Worm (Caenorhabditis elegans) whole organism, early embryonic: ENCODE measurements around the gene F46B6.2.

Experiments used
- B0310.2 ChIP-seq: sonication (generic microtip); optimal IDR thresholded peaks from 2 replicates; lab custom pipeline; 2016; ENCODE audit warnings: mild to moderate bottlenecking, missing genetic modification characterization, missing compliant biosample characterization
- F13C5.2 ChIP-seq: sonication (generic microtip); optimal IDR thresholded peaks from 2 replicates; lab custom pipeline; 2017; ENCODE audit warnings: mild to moderate bottlenecking, missing genetic modification characterization, inconsistent platforms, missing compliant biosample characterization
- ama-1 ChIP-seq: fragments of 150-350 bp; optimal IDR thresholded peaks from 2 replicates; lab custom pipeline; 2014
- ceh-13 ChIP-seq: fragments of 200-800 bp; sonication (Bioruptor generic); optimal IDR thresholded peaks from 2 replicates; lab custom pipeline; 2018; ENCODE audit warnings: mild to moderate bottlenecking, missing genetic modification characterization, missing compliant biosample characterization
- ceh-36 ChIP-seq: sonication (generic microtip); optimal IDR thresholded peaks from 2 replicates; lab custom pipeline; 2016; ENCODE audit warnings: missing genetic modification characterization, inconsistent platforms, missing compliant biosample characterization
- ets-7 ChIP-seq: sonication (generic microtip); optimal IDR thresholded peaks from 2 replicates; lab custom pipeline; 2016; ENCODE audit warnings: missing genotype, missing genetic modification characterization, missing compliant biosample characterization
- flt-1 ChIP-seq: fragments of 200-800 bp; sonication (Bioruptor generic); IDR thresholded peaks from 2 replicates; pipeline ENCODE4 v1.3.6; 2022; ENCODE audit warnings: missing genetic modification characterization, missing compliant biosample characterization
- hmg-4 ChIP-seq: fragments of 200-800 bp; sonication (Bioruptor generic); optimal IDR thresholded peaks from 2 replicates; lab custom pipeline; 2018; ENCODE audit warnings: mild to moderate bottlenecking, missing genetic modification characterization, missing compliant biosample characterization
- scrt-1 ChIP-seq: fragments of 200-800 bp; sonication (Bioruptor generic); IDR thresholded peaks from 2 replicates; pipeline ENCODE4 v1.3.6; 2022; ENCODE audit warnings: missing genetic modification characterization, missing compliant biosample characterization
- tbx-11 ChIP-seq: fragments of 200-800 bp; sonication (Bioruptor generic); IDR thresholded peaks from 2 replicates; pipeline ENCODE4 v1.3.6; 2022; ENCODE audit warnings: missing genetic modification characterization, missing compliant biosample characterization
- tra-4 ChIP-seq: sonication (generic microtip); optimal IDR thresholded peaks from 2 replicates; lab custom pipeline; 2017; ENCODE audit warnings: missing genetic modification characterization, missing compliant biosample characterization

- TF ChIP-seq tbx-11 (GFP tag; lab: Robert Waterston, UW) = no peak
- TF ChIP-seq ama-1 (lab: Kevin White, UChicago) = no peak
- TF ChIP-seq tra-4 (tag; lab: Kevin White, UChicago) = no peak
- TF ChIP-seq ets-7 = no peak
- no peak for TF ChIP-seq ceh-36 (tag; lab: Kevin White, UChicago)
- TF ChIP-seq F13C5.2 = no peak
- TF ChIP-seq hmg-4 (GFP tag; lab: Kevin White, UChicago) = no peak
- no peak for TF ChIP-seq B0310.2
- TF ChIP-seq ceh-13 (GFP tag; lab: Kevin White, UChicago) = no peak
- no peak for TF ChIP-seq flt-1 (GFP tag; lab: Robert Waterston, UW)
- TF ChIP-seq scrt-1 (GFP tag; lab: Robert Waterston, UW) = no peak
Observed at ce11 chrV:9758437-9758836, 13.6 kb upstream of the F46B6.2 start.
